Worm (Caenorhabditis elegans): ENCODE results near the gene cyl-1.

cyl-1 gene

ce11 chrV:11979673-11980561 is 13.6 kb downstream of the cyl-1 start, which contains the start of gene snr-4 (continued):
- no peak for TF ChIP-seq nhr-76 (tag; optimal IDR thresholded peaks at IDR 0.05)
- TF ChIP-seq php-3 (GFP tag; IDR thresholded peaks at IDR 0.05), result peak; percentile 87
- no peak for TF ChIP-seq nhr-237 (tag; optimal IDR thresholded peaks at IDR 0.05)
- peak; percentile 71 for TF ChIP-seq set-16 (GFP tag; IDR thresholded peaks at IDR 0.05)
- no peak for TF ChIP-seq ceh-82 (tag; optimal IDR thresholded peaks at IDR 0.05)
- peak; percentile 66 for TF ChIP-seq zip-2 (tag; optimal IDR thresholded peaks at IDR 0.05)
- peak; percentile 72 for TF ChIP-seq ztf-7 (tag; optimal IDR thresholded peaks at IDR 0.05)
- peak; percentile 50 for TF ChIP-seq Y5F2A.4 (GFP tag; optimal IDR thresholded peaks at IDR 0.05)
- TF ChIP-seq daf-8 (GFP tag; IDR thresholded peaks at IDR 0.05), result no peak
- no peak for TF ChIP-seq mxl-2 (GFP tag; conservative IDR thresholded peaks at IDR 0.05)
- TF ChIP-seq ama-1 (optimal IDR thresholded peaks at IDR 0.05), result peak; percentile 98
- TF ChIP-seq mdl-1 (tag; optimal IDR thresholded peaks at IDR 0.05), result peak; percentile 76 to 88
- TF ChIP-seq fos-1 (tag; optimal IDR thresholded peaks at IDR 0.05), result no peak
- TF ChIP-seq lin-38 (GFP tag; IDR thresholded peaks at IDR 0.05), result peak; percentile 91
- no peak for TF ChIP-seq aly-2 (tag; optimal IDR thresholded peaks at IDR 0.05)
- TF ChIP-seq pha-4 (GFP tag; IDR thresholded peaks at IDR 0.05), result peak; percentile 81
- TF ChIP-seq pha-4 (tag; optimal IDR thresholded peaks at IDR 0.05), result no peak
- TF ChIP-seq R02D3.7 (tag; optimal IDR thresholded peaks at IDR 0.05), result no peak
- peak; percentile 95 for TF ChIP-seq mes-2 (tag; optimal IDR thresholded peaks at IDR 0.05; ENCODE audit: poor library complexity, severe bottlenecking)
- peak; percentile 50 to 84 for TF ChIP-seq hif-1 (tag; optimal IDR thresholded peaks at IDR 0.05)
- peak; percentile 94 for TF ChIP-seq F49E8.2 (tag; optimal IDR thresholded peaks at IDR 0.05; ENCODE audit: borderline replicate concordance)
- TF ChIP-seq cey-2 (tag; optimal IDR thresholded peaks at IDR 0.05; ENCODE audit: borderline replicate concordance, insufficient read depth), result no peak
- TF ChIP-seq attf-4 (tag; optimal IDR thresholded peaks at IDR 0.05), result no peak
- TF ChIP-seq lin-29 (GFP tag; IDR thresholded peaks at IDR 0.05), result no peak
- TF ChIP-seq nhr-102 (tag; optimal IDR thresholded peaks at IDR 0.05), result peak; percentile 93
- TF ChIP-seq snpc-4 (tag; optimal IDR thresholded peaks at IDR 0.05), result peak; percentile 97
- TF ChIP-seq dpl-1 (GFP tag; optimal IDR thresholded peaks at IDR 0.05), result peak; percentile 82
- 0 out of 4 replicates have a peak, but pooled peaks of 1 of the 2 experiments have one; percentile 22 for TF ChIP-seq madf-5 (GFP tag; IDR thresholded peaks at IDR 0.05)
- no peak for TF ChIP-seq F26F4.8 (GFP tag; conservative IDR thresholded peaks at IDR 0.05)
- peak; percentile 33 for TF ChIP-seq pqm-1 (tag; optimal IDR thresholded peaks at IDR 0.05)
- 0 out of 2 replicates have a peak, but pooled peaks have one; percentile 8 for TF ChIP-seq nhr-41 (GFP tag; IDR thresholded peaks at IDR 0.05)
- TF ChIP-seq ceh-28 (tag; optimal IDR thresholded peaks at IDR 0.05), result no peak
- peak; percentile 90 for TF ChIP-seq arid-1 (GFP tag; conservative IDR thresholded peaks at IDR 0.05)
- TF ChIP-seq spr-1 (tag; optimal IDR thresholded peaks at IDR 0.05), result peak; percentile 78
- peak; percentile 95 for TF ChIP-seq hmg-1.1 (GFP tag; IDR thresholded peaks at IDR 0.05)
- no peak for TF ChIP-seq ces-1 (GFP tag; optimal IDR thresholded peaks at IDR 0.05)
- TF ChIP-seq F44E2.7 (GFP tag; IDR thresholded peaks at IDR 0.05), result no peak
- TF ChIP-seq tag-97 (GFP tag; IDR thresholded peaks at IDR 0.05), result no peak; the same call in 1 of the 2 replicates
- peak; percentile 79 for TF ChIP-seq nhr-25 (tag; optimal IDR thresholded peaks at IDR 0.05; ENCODE audit: borderline replicate concordance, insufficient read depth)
- TF ChIP-seq spr-3 (GFP tag; optimal IDR thresholded peaks at IDR 0.05), result peak; percentile 78
- TF ChIP-seq nhr-111 (GFP tag; optimal IDR thresholded peaks at IDR 0.05), result peak; percentile 72
- no peak for TF ChIP-seq zip-11 (GFP tag; IDR thresholded peaks at IDR 0.05)

Measured in whole organism, L4 larva.